Worm (Caenorhabditis elegans): ENCODE results near the gene T21H3.1.

Gene T21H3.1

DNA sequence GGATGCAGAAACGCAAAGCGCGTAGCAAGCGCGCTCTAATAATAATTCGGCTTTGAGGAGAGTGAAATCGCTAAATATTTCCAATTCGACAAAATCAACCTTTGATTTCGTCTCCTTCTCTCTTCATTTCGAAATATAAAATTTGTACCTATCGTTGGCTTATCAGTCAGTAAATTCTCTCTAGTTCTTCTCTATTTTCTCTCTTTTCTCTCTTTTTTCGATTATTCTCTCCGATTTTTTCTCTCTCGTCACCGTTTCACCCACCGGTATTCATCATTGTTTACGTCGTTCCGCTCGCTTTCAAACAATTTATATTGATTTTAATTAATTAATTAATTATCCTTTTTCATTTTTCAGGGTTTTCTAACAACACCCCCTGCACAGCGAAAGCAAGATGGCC is 20.6 kb upstream of the T21H3.1 start, which contains the start of gene cmd-1:
Gene cmd-1 (plus strand): TSS at position 358 of the 400 bp plus-strand sequence.
- TF ChIP-seq unc-62 (GFP tag; optimal IDR thresholded peaks at IDR 0.05), result no peak

DNA sequence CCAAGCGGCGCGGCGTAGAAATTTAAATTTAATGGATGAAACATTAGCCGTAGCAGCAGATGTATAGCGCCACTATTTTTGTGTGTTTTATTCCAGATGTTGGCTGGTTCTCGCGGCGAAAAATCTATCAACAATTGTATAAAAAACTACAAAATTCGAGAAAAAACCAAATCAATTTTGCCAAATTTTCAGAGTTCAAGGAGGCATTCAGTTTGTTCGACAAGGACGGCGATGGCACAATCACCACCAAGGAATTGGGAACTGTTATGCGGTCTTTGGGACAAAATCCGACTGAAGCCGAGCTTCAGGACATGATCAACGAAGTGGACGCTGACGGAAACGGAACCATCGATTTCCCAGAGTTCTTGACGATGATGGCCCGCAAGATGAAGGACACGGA is 20.1 kb upstream of the T21H3.1 start:
- TF ChIP-seq unc-62 (GFP tag; optimal IDR thresholded peaks at IDR 0.05), result no peak

DNA sequence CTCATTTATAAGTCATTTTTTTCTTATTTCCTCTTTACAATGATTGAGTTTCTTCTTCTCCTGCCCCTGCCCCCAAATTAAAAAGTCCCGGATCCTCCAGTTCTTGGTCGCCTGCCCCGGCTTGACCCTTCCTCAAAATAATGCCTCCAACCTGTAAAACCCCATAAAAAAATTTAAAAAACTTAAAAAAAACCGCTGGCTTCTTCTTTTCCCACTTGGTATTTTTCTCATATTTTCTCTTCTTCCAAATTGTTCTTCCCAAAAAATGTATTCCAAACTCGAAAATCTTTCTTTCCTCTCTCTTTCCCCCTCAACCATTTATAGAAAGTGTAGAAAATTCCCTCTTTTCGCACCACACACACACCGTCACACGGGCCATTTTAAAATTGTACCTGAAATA is 19.1 kb upstream of the T21H3.1 start:
- TF ChIP-seq unc-62 (GFP tag; optimal IDR thresholded peaks at IDR 0.05), result no peak

ce11 chrV:1158247-1158646 is 18.3 kb upstream of the T21H3.1 start:
- TF ChIP-seq unc-62 (GFP tag; optimal IDR thresholded peaks at IDR 0.05), result no peak

DNA sequence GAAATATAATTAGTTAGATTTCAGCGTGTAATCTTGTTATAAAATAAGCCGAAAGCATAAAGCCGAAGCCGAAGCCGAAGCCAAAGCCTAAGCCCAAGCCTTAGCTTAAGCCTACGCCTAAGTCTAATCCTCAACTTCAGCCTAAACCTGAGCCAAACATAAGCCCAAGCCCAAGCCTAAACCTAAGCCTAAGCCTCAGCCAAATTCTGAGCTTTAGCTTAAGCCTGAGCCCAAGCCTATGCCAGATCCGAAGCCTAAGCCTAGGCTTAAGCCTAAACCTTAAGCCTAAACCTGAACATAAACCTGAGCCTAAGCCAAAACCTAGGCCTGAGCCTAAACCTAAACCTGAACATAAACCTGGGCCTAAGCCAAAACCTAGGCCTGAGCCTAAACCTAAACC is 15.8 kb upstream of the T21H3.1 start:
- TF ChIP-seq unc-62 (GFP tag; optimal IDR thresholded peaks at IDR 0.05), result no peak

- no peak for TF ChIP-seq unc-62 (GFP tag; optimal IDR thresholded peaks at IDR 0.05)
These were observed 12.3 kb upstream of the T21H3.1 start, which contains the start of gene T21H3.5 for ce11 chrV:1164196-1164691. T21H3.5 (minus strand) TSS chrV:1164293.

- no peak for TF ChIP-seq unc-62 (GFP tag; optimal IDR thresholded peaks at IDR 0.05)
These were observed 11.3 kb upstream of the T21H3.1 start, which contains the start of gene ptr-16 for ce11 chrV:1165090-1165761. ptr-16 (plus strand) TSS chrV:1165711.

DNA sequence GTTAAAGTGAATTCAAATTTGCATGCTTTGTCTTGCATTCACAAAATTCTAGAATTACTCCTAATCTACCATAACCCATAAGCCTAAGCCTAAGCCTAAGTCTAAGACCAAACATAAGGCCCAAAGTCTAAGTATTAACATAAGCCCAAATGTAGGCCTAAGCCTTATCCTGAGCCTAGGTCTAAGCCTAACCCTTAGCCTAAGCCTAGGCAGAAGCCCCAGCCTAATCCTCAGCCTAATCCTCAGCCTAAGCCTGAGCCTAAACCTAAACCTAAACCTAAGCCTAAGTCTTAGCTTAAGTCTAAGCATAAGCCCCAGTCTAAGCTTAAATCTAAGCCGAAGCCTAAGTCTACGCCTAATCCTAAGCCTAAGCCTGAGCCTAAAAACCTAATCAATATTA is 5.9 kb upstream of the T21H3.1 start:
- no peak for TF ChIP-seq unc-62 (GFP tag; optimal IDR thresholded peaks at IDR 0.05)

ce11 chrV:1179279-1179678 is 2.8 kb downstream of the T21H3.1 start, which contains the start of gene F25A2.1:
F25A2.1 (plus strand) TSS chrV:1179579.
- TF ChIP-seq unc-62 (GFP tag; optimal IDR thresholded peaks at IDR 0.05), result no peak

DNA sequence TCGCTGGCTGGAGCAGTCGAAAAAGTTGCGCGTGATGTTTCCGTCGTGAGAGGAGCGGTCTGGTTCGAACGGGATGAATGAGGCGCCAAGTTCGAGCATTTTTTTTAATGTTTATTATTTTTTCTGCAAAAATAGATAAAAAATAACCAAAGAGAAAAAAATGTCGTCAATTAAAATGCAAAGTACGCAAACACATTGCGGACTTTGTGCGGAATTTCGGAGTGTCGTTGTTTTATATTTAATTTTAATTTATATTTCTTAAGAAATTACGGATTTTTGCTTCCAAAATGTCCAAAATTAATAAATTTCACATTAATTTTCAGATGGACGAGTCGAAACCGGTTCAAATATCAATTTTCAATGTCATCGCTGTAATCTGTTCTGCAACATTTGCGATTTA is 19.5 kb downstream of the T21H3.1 start, which contains the start of the genes wrb-1 and Y50D4A.4:
Gene wrb-1 (plus strand): TSS at position 78 of the 400 bp plus-strand sequence.
Gene Y50D4A.4 (minus strand): TSS at position 133 of the 400 bp plus-strand sequence.
- TF ChIP-seq unc-62 (GFP tag; optimal IDR thresholded peaks at IDR 0.05), result no peak

DNA sequence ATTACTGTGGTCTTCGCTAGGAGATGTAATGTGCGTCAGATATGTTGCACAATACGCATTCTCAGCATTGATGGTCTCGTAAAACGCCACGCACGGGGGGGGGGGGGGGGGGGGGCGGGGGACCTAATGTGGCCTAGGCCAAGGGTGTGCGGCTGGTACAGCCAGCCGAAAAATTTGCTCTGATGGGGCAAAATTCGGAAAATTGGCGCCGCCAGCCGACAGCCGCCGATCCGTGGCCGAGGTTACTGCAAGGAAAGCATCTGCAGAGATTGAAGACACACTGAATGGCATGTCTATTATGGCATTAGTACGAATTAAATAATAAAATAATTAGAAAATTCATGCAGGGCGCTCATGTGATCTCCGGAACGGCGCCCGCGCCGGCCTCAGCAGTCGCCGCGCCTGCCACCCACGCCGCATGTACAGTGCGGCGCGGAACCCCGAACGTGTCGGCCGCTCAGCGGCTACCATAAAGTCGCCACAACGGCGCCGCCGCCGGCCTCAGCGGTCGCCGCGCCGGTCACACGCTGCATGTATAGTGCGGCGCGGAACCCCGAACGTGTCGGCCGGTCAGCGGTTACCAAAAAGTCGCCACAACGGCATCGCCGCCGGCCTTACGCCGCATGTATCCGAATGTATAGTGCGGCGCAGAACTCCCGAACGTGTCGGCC is 22.8 kb downstream of the T21H3.1 start, which contains the start of gene Y50D4A.6:
Gene Y50D4A.6 (minus strand): TSS at position 51 of the 671 bp plus-strand sequence.
- no peak for TF ChIP-seq unc-62 (GFP tag; optimal IDR thresholded peaks at IDR 0.05)

DNA sequence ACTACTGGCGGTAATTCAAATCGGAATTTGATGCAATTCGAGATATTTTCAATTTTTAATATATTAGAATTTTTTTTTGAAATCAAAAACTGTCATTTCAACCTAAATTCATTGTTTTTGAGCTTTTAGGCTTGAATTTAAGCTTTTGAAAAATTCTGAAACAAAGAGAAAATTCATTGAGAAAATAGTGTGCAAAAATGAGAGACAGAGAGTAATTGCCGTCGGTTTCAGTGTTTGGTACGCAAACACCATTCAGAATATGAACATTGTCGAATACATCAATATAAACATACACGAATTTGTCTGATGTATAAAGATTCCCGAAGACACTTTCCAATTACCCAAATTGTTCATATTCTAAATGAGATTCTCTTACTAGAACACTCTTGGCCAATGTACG is 25.2 kb downstream of the T21H3.1 start:
- no peak for TF ChIP-seq unc-62 (GFP tag; optimal IDR thresholded peaks at IDR 0.05)

- TF ChIP-seq unc-62 (GFP tag; optimal IDR thresholded peaks at IDR 0.05), result no peak
These were observed 30.4 kb downstream of the T21H3.1 start, which contains the start of gene Y50D4A.5 for ce11 chrV:1206971-1207370. Y50D4A.5 (plus strand) TSS chrV:1207307.

ce11 chrV:1207589-1207988 is 31.1 kb downstream of the T21H3.1 start, which contains the start of gene Y50D4A.1:
Y50D4A.1 (plus strand) TSS chrV:1207889.
- TF ChIP-seq unc-62 (GFP tag; optimal IDR thresholded peaks at IDR 0.05), result no peak

DNA sequence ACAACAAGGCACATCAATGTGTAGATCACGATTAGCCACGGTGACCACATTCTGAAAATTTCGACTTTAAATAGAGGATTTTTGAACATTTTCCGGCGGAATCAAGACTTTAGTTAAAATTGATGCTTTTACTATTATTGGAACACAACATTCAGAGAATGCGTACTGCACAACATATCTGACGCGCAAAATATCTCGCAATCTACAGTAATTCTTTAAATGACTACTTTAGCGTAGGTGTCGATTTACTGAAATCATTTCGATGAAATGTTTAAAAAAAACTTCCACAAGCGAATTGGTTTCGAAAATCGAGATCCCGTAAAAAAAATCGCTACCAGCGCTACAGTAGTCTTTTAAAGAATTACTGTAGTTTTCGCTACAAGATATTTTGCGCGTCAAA is 44.0 kb downstream of the T21H3.1 start, which contains the start of gene Y50D4A.10:
Gene Y50D4A.10 (minus strand): TSS at position 57 of the 400 bp plus-strand sequence.
- TF ChIP-seq unc-62 (GFP tag; optimal IDR thresholded peaks at IDR 0.05), result no peak

DNA sequence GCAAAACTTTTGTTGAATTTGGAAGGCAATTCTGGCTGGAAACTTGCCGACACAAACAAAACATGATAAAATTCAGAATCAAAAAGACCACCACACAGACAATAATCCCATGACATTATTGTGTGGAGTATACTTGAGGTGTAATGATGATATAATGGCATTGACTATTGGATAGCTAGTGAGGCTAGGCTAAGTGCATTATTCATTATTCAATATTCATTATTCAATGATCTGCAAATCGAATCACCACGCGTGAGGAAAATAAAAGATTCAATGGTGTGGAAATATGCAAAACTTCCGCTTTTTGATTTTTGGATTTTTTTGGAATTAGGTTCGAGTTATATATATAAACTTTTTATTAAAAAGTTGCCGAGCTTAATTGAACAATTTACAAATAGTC is 47.0 kb downstream of the T21H3.1 start:
- no peak for TF ChIP-seq unc-62 (GFP tag; optimal IDR thresholded peaks at IDR 0.05)

Measured in whole organism, dauer.